Fruit fly (Drosophila melanogaster) S2 (cell line): ENCODE results near the gene Agpat1.

ENCODE experiments used
- CG8478 ChIP-seq: fragments of >200 bp; optimal IDR thresholded peaks from 2 replicates; lab custom pipeline; 2018
- CTCF ChIP-seq, 2 experiments: fragments of >200 bp; optimal IDR thresholded peaks; 2 replicates each; lab custom pipeline; 2018

- peak in 1 of 2 experiments; percentile 4 for TF ChIP-seq CTCF (optimal IDR thresholded peaks at IDR 0.05; lab: Kevin White, UChicago)
- no peak for TF ChIP-seq CG8478
These were observed 426 bp upstream of the Agpat1 start for dm6 chrX:12764640-12765039.
